Worm (Caenorhabditis elegans): ENCODE data around the gene aip-1.

The aip-1 gene

ce11 chrV:14014395-14014794 is 2.3 kb downstream of the aip-1 start, which contains the start of gene end-3:
end-3 (plus strand) TSS chrV:14014695.
- no peak for TF ChIP-seq nhr-23 (tag; optimal IDR thresholded peaks at IDR 0.05)
- TF ChIP-seq blmp-1 (tag; optimal IDR thresholded peaks at IDR 0.05; ENCODE audit: insufficient read depth), result no peak

- TF ChIP-seq F13H6.1 (tag; optimal IDR thresholded peaks at IDR 0.05) (no peak), sma-3 (GFP tag; optimal IDR thresholded peaks at IDR 0.05) (no peak), R02D3.7 (tag; optimal IDR thresholded peaks at IDR 0.05) (no peak)
Measured at ce11 chrV:14017476-14017875, 5.3 kb downstream of the aip-1 start, which contains the start of gene srh-308. srh-308 (minus strand) TSS chrV:14017576.

ce11 chrV:14018640-14019039 is 6.5 kb downstream of the aip-1 start, which contains the start of the genes mtl-2 and T08G5.1:
mtl-2 (minus strand) TSS chrV:14018673.
T08G5.1 (plus strand) TSS chrV:14018766.
- TF ChIP-seq lin-39 (tag; optimal IDR thresholded peaks at IDR 0.05) (no peak), egl-27 (tag; optimal IDR thresholded peaks at IDR 0.05) (no peak), fos-1 (tag; optimal IDR thresholded peaks at IDR 0.05) (peak; percentile 48), ceh-16 (tag; optimal IDR thresholded peaks at IDR 0.05) (no peak), lin-11 (tag; optimal IDR thresholded peaks at IDR 0.05) (no peak)

ce11 chrV:14023074-14023473 is 10.9 kb downstream of the aip-1 start, which contains the start of gene T08G5.15:
T08G5.15 (minus strand) TSS chrV:14023174.
- TF ChIP-seq F13H6.1 (tag; optimal IDR thresholded peaks at IDR 0.05), result no peak
- no peak for TF ChIP-seq C34F6.9 (tag; optimal IDR thresholded peaks at IDR 0.05)
- TF ChIP-seq egl-27 (tag; optimal IDR thresholded peaks at IDR 0.05), result no peak
- no peak for TF ChIP-seq nhr-11 (tag; optimal IDR thresholded peaks at IDR 0.05)
- TF ChIP-seq ztf-4 (tag; optimal IDR thresholded peaks at IDR 0.05), result no peak
- no peak for TF ChIP-seq nhr-77 (tag; optimal IDR thresholded peaks at IDR 0.05)
- TF ChIP-seq nhr-23 (tag; optimal IDR thresholded peaks at IDR 0.05), result no peak
- TF ChIP-seq sem-4 (tag; optimal IDR thresholded peaks at IDR 0.05), result no peak
- TF ChIP-seq unc-62 (GFP tag; optimal IDR thresholded peaks at IDR 0.05), result no peak
- no peak for TF ChIP-seq blmp-1 (tag; optimal IDR thresholded peaks at IDR 0.05; ENCODE audit: insufficient read depth)
- TF ChIP-seq ZK546.5 (tag; optimal IDR thresholded peaks at IDR 0.05), result no peak
- TF ChIP-seq lin-11 (tag; optimal IDR thresholded peaks at IDR 0.05), result no peak
- no peak for TF ChIP-seq nhr-12 (tag; optimal IDR thresholded peaks at IDR 0.05)
- no peak for TF ChIP-seq aly-2 (tag; optimal IDR thresholded peaks at IDR 0.05)
- no peak for TF ChIP-seq mbf-1 (tag; optimal IDR thresholded peaks at IDR 0.05)
- TF ChIP-seq ztf-11 (tag; optimal IDR thresholded peaks at IDR 0.05), result no peak
- TF ChIP-seq nhr-129 (tag; optimal IDR thresholded peaks at IDR 0.05), result no peak
- TF ChIP-seq lsy-2 (tag; optimal IDR thresholded peaks at IDR 0.05), result no peak
- no peak for TF ChIP-seq unc-55 (GFP tag; optimal IDR thresholded peaks at IDR 0.05)
- no peak for TF ChIP-seq mab-5 (tag; optimal IDR thresholded peaks at IDR 0.05)

ce11 chrV:14026194-14026593 is 14.1 kb downstream of the aip-1 start, which contains the start of gene T08G5.2:
T08G5.2 (minus strand) TSS chrV:14026294.
- TF ChIP-seq mab-5 (tag; optimal IDR thresholded peaks at IDR 0.05), result no peak
- no peak for TF ChIP-seq unc-62 (GFP tag; optimal IDR thresholded peaks at IDR 0.05)
- no peak for TF ChIP-seq crh-2 (tag; optimal IDR thresholded peaks at IDR 0.05)
- TF ChIP-seq sem-4 (tag; optimal IDR thresholded peaks at IDR 0.05), result no peak
- TF ChIP-seq nhr-10 (tag; optimal IDR thresholded peaks at IDR 0.05), result no peak
- no peak for TF ChIP-seq elt-3 (tag; optimal IDR thresholded peaks at IDR 0.05)
- no peak for TF ChIP-seq egl-27 (tag; optimal IDR thresholded peaks at IDR 0.05)
- no peak for TF ChIP-seq zag-1 (tag; optimal IDR thresholded peaks at IDR 0.05)
- TF ChIP-seq ztf-1 (GFP tag; conservative IDR thresholded peaks at IDR 0.05), result no peak
- no peak for TF ChIP-seq mdl-1 (tag; optimal IDR thresholded peaks at IDR 0.05)
- no peak for TF ChIP-seq lin-39 (tag; optimal IDR thresholded peaks at IDR 0.05)
- TF ChIP-seq C34F6.9 (tag; optimal IDR thresholded peaks at IDR 0.05), result no peak
- no peak for TF ChIP-seq nhr-23 (tag; optimal IDR thresholded peaks at IDR 0.05)
- TF ChIP-seq nhr-12 (tag; optimal IDR thresholded peaks at IDR 0.05), result no peak
- no peak for TF ChIP-seq lsy-2 (tag; optimal IDR thresholded peaks at IDR 0.05)
- TF ChIP-seq ztf-4 (tag; optimal IDR thresholded peaks at IDR 0.05), result no peak
- no peak for TF ChIP-seq F13H6.1 (tag; optimal IDR thresholded peaks at IDR 0.05)
- no peak for TF ChIP-seq dmd-4 (tag; optimal IDR thresholded peaks at IDR 0.05)
- TF ChIP-seq ZK546.5 (tag; optimal IDR thresholded peaks at IDR 0.05), result no peak
- no peak for TF ChIP-seq nhr-77 (tag; optimal IDR thresholded peaks at IDR 0.05)

- no peak for TF ChIP-seq ceh-82 (tag; optimal IDR thresholded peaks at IDR 0.05)
- no peak for TF ChIP-seq blmp-1 (tag; optimal IDR thresholded peaks at IDR 0.05; ENCODE audit: insufficient read depth)
- TF ChIP-seq unc-55 (GFP tag; optimal IDR thresholded peaks at IDR 0.05), result no peak
Measured at ce11 chrV:14027384-14027783, 15.3 kb downstream of the aip-1 start, which contains the start of gene T08G5.3. T08G5.3 (minus strand) TSS chrV:14027484.

All from whole organism, L2 larva.